Fruit fly (Drosophila melanogaster) whole organism, embryonic: ENCODE results near the gene ppk13.

Source experiments
- Ada2b ChIP-seq: fragments of 200-800 bp; sonication (Bioruptor generic); IDR thresholded peaks from 2 replicates; pipeline ENCODE4 v1.3.6; 2022; ENCODE audit warnings: missing biosample characterization, missing genetic modification characterization
- B-H1 ChIP-seq: fragments of 200-800 bp; sonication (Bioruptor generic); IDR thresholded peaks from 3 replicates; pipeline ENCODE4 v1.3.6; 2022; ENCODE audit warnings: missing biosample characterization, missing genetic modification characterization
- CG12659 ChIP-seq: fragments of 200-800 bp; sonication (Bioruptor generic); optimal IDR thresholded peaks from 3 replicates; lab custom pipeline; 2017; ENCODE audit warnings: mild to moderate bottlenecking, missing biosample characterization, missing genetic modification reagents, missing genetic modification characterization
- CG13287 ChIP-seq: fragments of 200-800 bp; sonication (Bioruptor generic); IDR thresholded peaks from 2 replicates; pipeline ENCODE4 v1.3.6; 2022; ENCODE audit warnings: missing biosample characterization, missing genetic modification characterization; ENCODE audit not compliant: partially characterized antibody
- CG16779 ChIP-seq: fragments of 200-800 bp; sonication (Bioruptor generic); IDR thresholded peaks from 2 replicates; pipeline ENCODE4 v1.3.6; 2022; ENCODE audit warnings: missing biosample characterization, missing genetic modification characterization
- CG18619 ChIP-seq: fragments of 200-800 bp; sonication (Bioruptor generic); optimal IDR thresholded peaks from 3 replicates; lab custom pipeline; 2017; ENCODE audit warnings: missing biosample characterization, mild to moderate bottlenecking, missing genetic modification characterization
- CG30403 ChIP-seq: fragments of 200-800 bp; sonication (Bioruptor generic); optimal IDR thresholded peaks from 3 replicates; lab custom pipeline; 2016; ENCODE audit warnings: missing biosample characterization, missing genetic modification characterization
- CG3407 ChIP-seq: fragments of 200-800 bp; sonication (Bioruptor generic); optimal IDR thresholded peaks from 2 replicates; lab custom pipeline; 2018; ENCODE audit warnings: missing biosample characterization, mild to moderate bottlenecking, missing genetic modification characterization
- CG34224 ChIP-seq: fragments of 200-800 bp; sonication (Bioruptor generic); IDR thresholded peaks from 3 replicates; pipeline ENCODE4 v1.3.6; 2022; ENCODE audit warnings: missing biosample characterization, missing genetic modification characterization; ENCODE audit not compliant: partially characterized antibody
- CG34422 ChIP-seq: fragments of 200-800 bp; sonication (Bioruptor generic); IDR thresholded peaks from 3 replicates; pipeline ENCODE4 v1.3.6; 2022; ENCODE audit warnings: missing biosample characterization, missing genetic modification characterization
- CG6854 ChIP-seq: fragments of 200-800 bp; sonication (Bioruptor generic); optimal IDR thresholded peaks from 3 replicates; lab custom pipeline; 2017; ENCODE audit warnings: missing biosample characterization, mild to moderate bottlenecking, missing genetic modification characterization
- CG7271 ChIP-seq: fragments of 200-800 bp; sonication (Bioruptor generic); optimal IDR thresholded peaks from 2 replicates; lab custom pipeline; 2018; ENCODE audit warnings: missing biosample characterization, mild to moderate bottlenecking, missing genetic modification characterization, moderate library complexity
- CG8089 ChIP-seq: fragments of 200-800 bp; sonication (Bioruptor generic); optimal IDR thresholded peaks from 3 replicates; lab custom pipeline; 2016; ENCODE audit warnings: missing biosample characterization, missing genetic modification characterization
- CG9437 ChIP-seq: fragments of 200-800 bp; sonication (Bioruptor generic); optimal IDR thresholded peaks from 2 replicates; lab custom pipeline; 2018; ENCODE audit warnings: missing biosample characterization, mild to moderate bottlenecking, missing genetic modification characterization
- Doc3 ChIP-seq: fragments of 200-800 bp; sonication (Bioruptor generic); IDR thresholded peaks from 3 replicates; pipeline ENCODE4 v1.3.6; 2022; ENCODE audit warnings: missing biosample characterization, missing genetic modification characterization; ENCODE audit not compliant: partially characterized antibody
- Drgx ChIP-seq: fragments of 200-800 bp; sonication (Bioruptor generic); IDR thresholded peaks from 2 replicates; pipeline ENCODE4 v1.3.6; 2022; ENCODE audit warnings: missing biosample characterization, missing genetic modification characterization
- E2f2 ChIP-seq: fragments of 200-800 bp; sonication (Bioruptor generic); IDR thresholded peaks from 2 replicates; pipeline ENCODE4 v1.3.6; 2022; ENCODE audit warnings: missing biosample characterization, missing genetic modification characterization
- ERR ChIP-seq: fragments of 200-800 bp; sonication (Bioruptor generic); optimal IDR thresholded peaks from 2 replicates; lab custom pipeline; 2016; ENCODE audit warnings: missing biosample characterization, missing genetic modification characterization
- Fer2 ChIP-seq: fragments of 200-800 bp; sonication (Bioruptor generic); optimal IDR thresholded peaks from 2 replicates; lab custom pipeline; 2018; ENCODE audit warnings: missing biosample characterization, mild to moderate bottlenecking, missing genetic modification characterization, moderate library complexity
- Fer3 ChIP-seq: fragments of 200-800 bp; sonication (Bioruptor generic); optimal IDR thresholded peaks from 2 replicates; lab custom pipeline; 2018; ENCODE audit warnings: missing biosample characterization, mild to moderate bottlenecking, missing genetic modification characterization, moderate library complexity
- Hr51 ChIP-seq, 2 experiments: fragments of 200-800 bp; sonication (Bioruptor generic); optimal IDR thresholded peaks; 2 replicates in 1 of 2; 3 replicates in 1 of 2; lab custom pipeline; 2016 to 2018; ENCODE audit warnings: missing biosample characterization in 2 of 2, missing genetic modification characterization in 2 of 2, mild to moderate bottlenecking in 1 of 2, moderate library complexity in 1 of 2
- Hr78 ChIP-seq, 2 experiments: fragments of 200-800 bp in 1 of 2; fragments of >200 bp in 1 of 2; sonication (Bioruptor generic) in 1 of 2; optimal IDR thresholded peaks; 2 replicates each; lab custom pipeline; 2017 to 2019; ENCODE audit warnings: missing biosample characterization in 2 of 2, missing genetic modification characterization in 2 of 2, mild to moderate bottlenecking in 1 of 2, moderate library complexity in 1 of 2
- Meics ChIP-seq: fragments of 200-800 bp; sonication (Bioruptor generic); optimal IDR thresholded peaks from 2 replicates; lab custom pipeline; 2017; ENCODE audit warnings: missing biosample characterization, mild to moderate bottlenecking, missing genetic modification characterization
- Nf-YB ChIP-seq: fragments of 200-800 bp; sonication (Bioruptor generic); optimal IDR thresholded peaks from 3 replicates; lab custom pipeline; 2019; ENCODE audit warnings: missing biosample characterization, mild to moderate bottlenecking, missing genetic modification characterization, moderate library complexity
- Trl ChIP-seq, 3 experiments: fragments of >200 bp in 2 of 3; fragments of 200-800 bp in 1 of 3; sonication (Bioruptor generic) in 1 of 3; optimal IDR thresholded peaks; 2 replicates in 1 of 3; 3 replicates in 2 of 3; lab custom pipeline; 2016 to 2017; ENCODE audit warnings: missing biosample characterization in 1 of 3, missing genetic modification characterization in 1 of 3
- Xrp1 ChIP-seq: fragments of 200-800 bp; sonication (Bioruptor generic); IDR thresholded peaks from 2 replicates; pipeline ENCODE4 v1.3.6; 2022; ENCODE audit warnings: missing biosample characterization, missing genetic modification characterization
- aop ChIP-seq: fragments of 200-800 bp; sonication (Bioruptor generic); IDR thresholded peaks from 2 replicates; pipeline ENCODE4 v1.3.6; 2022; ENCODE audit warnings: missing biosample characterization, missing genetic modification characterization
- bsh ChIP-seq, 2 experiments: fragments of 200-800 bp; sonication (Bioruptor generic); optimal IDR thresholded peaks; 2 replicates each; lab custom pipeline; 2017 to 2018; ENCODE audit warnings: mild to moderate bottlenecking in 2 of 2, missing biosample characterization in 2 of 2, missing genetic modification characterization in 2 of 2, moderate library complexity in 1 of 2
- btn ChIP-seq: fragments of 200-800 bp; sonication (Bioruptor generic); optimal IDR thresholded peaks from 2 replicates; lab custom pipeline; 2016; ENCODE audit warnings: missing biosample characterization, missing genetic modification characterization
- croc ChIP-seq: fragments of 200-800 bp; sonication (Bioruptor generic); conservative IDR thresholded peaks from 3 replicates; pipeline ENCODE4 v1.3.6; 2022; ENCODE audit warnings: missing biosample characterization, missing genetic modification characterization
- crp ChIP-seq, 2 experiments: fragments of 200-800 bp; sonication (Bioruptor generic); optimal IDR thresholded peaks; 2 replicates in 1 of 2; 3 replicates in 1 of 2; lab custom pipeline; 2017; ENCODE audit warnings: missing biosample characterization in 2 of 2, missing genetic modification characterization in 2 of 2, mild to moderate bottlenecking in 1 of 2, moderate library complexity in 1 of 2
- dmrt11E ChIP-seq: fragments of 200-800 bp; sonication (Bioruptor generic); optimal IDR thresholded peaks from 3 replicates; lab custom pipeline; 2018; ENCODE audit warnings: missing biosample characterization, mild to moderate bottlenecking, missing genetic modification characterization, moderate library complexity
- dpn ChIP-seq, 2 experiments: fragments of 200-800 bp; sonication (Bioruptor generic); optimal IDR thresholded peaks; 3 replicates each; lab custom pipeline; 2016; ENCODE audit warnings: missing biosample characterization in 2 of 2, missing genetic modification characterization in 2 of 2
- gfzf ChIP-seq: fragments of 200-800 bp; sonication (Bioruptor generic); optimal IDR thresholded peaks from 2 replicates; lab custom pipeline; 2016; ENCODE audit warnings: missing biosample characterization, mild to moderate bottlenecking, missing genetic modification characterization, moderate library complexity
- ham ChIP-seq: fragments of 200-800 bp; sonication (Bioruptor generic); IDR thresholded peaks from 2 replicates; pipeline ENCODE4 v1.3.6; 2022; ENCODE audit warnings: missing biosample characterization, missing genetic modification characterization
- kay ChIP-seq: fragments of 200-800 bp; sonication (Bioruptor generic); optimal IDR thresholded peaks from 2 replicates; lab custom pipeline; 2016; ENCODE audit warnings: missing biosample characterization, missing genetic modification characterization
- nerfin-2 ChIP-seq: fragments of 200-800 bp; sonication (Bioruptor generic); IDR thresholded peaks from 2 replicates; pipeline ENCODE4 v1.3.6; 2022; ENCODE audit warnings: missing biosample characterization, missing genetic modification characterization; ENCODE audit not compliant: partially characterized antibody
- peb ChIP-seq: fragments of 200-800 bp; sonication (Bioruptor generic); IDR thresholded peaks from 2 replicates; pipeline ENCODE4 v1.3.6; 2022; ENCODE audit warnings: missing biosample characterization, missing genetic modification characterization
- pfk ChIP-seq: fragments of 200-800 bp; sonication (Bioruptor generic); optimal IDR thresholded peaks from 2 replicates; lab custom pipeline; 2018; ENCODE audit warnings: missing biosample characterization, mild to moderate bottlenecking, missing genetic modification characterization, moderate library complexity
- run ChIP-seq: fragments of 200-800 bp; sonication (Bioruptor generic); optimal IDR thresholded peaks from 3 replicates; lab custom pipeline; 2018; ENCODE audit warnings: missing biosample characterization, mild to moderate bottlenecking, missing genetic modification characterization
- salm ChIP-seq: fragments of 200-800 bp; sonication (Bioruptor generic); optimal IDR thresholded peaks from 2 replicates; lab custom pipeline; 2018; ENCODE audit warnings: missing biosample characterization, mild to moderate bottlenecking, missing genetic modification characterization
- sc ChIP-seq, 3 experiments: fragments of >200 bp in 2 of 3; fragments of 200-800 bp in 1 of 3; sonication (Bioruptor generic) in 1 of 3; optimal IDR thresholded peaks; 2 replicates in 2 of 3; 3 replicates in 1 of 3; lab custom pipeline; 2017; ENCODE audit warnings: mild to moderate bottlenecking in 1 of 3, missing biosample characterization in 1 of 3, missing genetic modification characterization in 1 of 3, missing genetic modification reagents in 1 of 3
- schlank ChIP-seq: fragments of 200-800 bp; sonication (Bioruptor generic); optimal IDR thresholded peaks from 2 replicates; lab custom pipeline; 2018; ENCODE audit warnings: missing biosample characterization, mild to moderate bottlenecking, missing genetic modification characterization
- seq ChIP-seq: fragments of 200-800 bp; sonication (Bioruptor generic); IDR thresholded peaks from 2 replicates; pipeline ENCODE4 v1.3.6; 2022; ENCODE audit warnings: missing biosample characterization, missing genetic modification characterization
- sr ChIP-seq: fragments of 200-800 bp; sonication (Bioruptor generic); IDR thresholded peaks from 3 replicates; pipeline ENCODE4 v1.3.6; 2022; ENCODE audit warnings: missing biosample characterization, missing genetic modification characterization
- tin ChIP-seq: fragments of 200-800 bp; sonication (Bioruptor generic); optimal IDR thresholded peaks from 3 replicates; lab custom pipeline; 2016; ENCODE audit warnings: missing biosample characterization, missing genetic modification characterization
- ttk ChIP-seq: fragments of 200-800 bp; sonication (Bioruptor generic); IDR thresholded peaks from 2 replicates; pipeline ENCODE4 v2.1.2; 2022; ENCODE audit warnings: missing biosample characterization, missing genetic modification characterization

ppk13 gene

dm6 chr2L:21107651-21108489, 19.3 kb upstream of the ppk13 start (continued):
- TF ChIP-seq dmrt11E (no peak), salm (tag; lab: Kevin White, UChicago) (no peak), CG16779 (GFP tag; lab: Robert Waterston, UW) (no peak), CG7271 (tag; lab: Kevin White, UChicago) (peak; percentile 37), CG8089 (GFP tag; lab: Kevin White, UChicago) (no peak), run (tag; lab: Kevin White, UChicago) (no peak), schlank (tag; lab: Kevin White, UChicago) (no peak), dpn (GFP tag; optimal IDR thresholded peaks at IDR 0.05; lab: Kevin White, UChicago) (no peak), CG3407 (no peak), Fer3 (tag; lab: Kevin White, UChicago) (no peak), Xrp1 (GFP tag; lab: Robert Waterston, UW) (no peak), CG18619 (GFP tag; lab: Kevin White, UChicago) (no peak), ERR (GFP tag; lab: Kevin White, UChicago) (no peak), croc (GFP tag; lab: Robert Waterston, UW) (no peak), ttk (no peak), CG6854 (no peak), sc (optimal IDR thresholded peaks at IDR 0.05; lab: Kevin White, UChicago) (no peak), sc (GFP tag; optimal IDR thresholded peaks at IDR 0.05; lab: Kevin White, UChicago) (no peak), Drgx (GFP tag; lab: Robert Waterston, UW) (no peak), CG13287 (GFP tag; lab: Robert Waterston, UW) (peak; percentile 26; the same call in 1 of the 2 replicates), bsh (GFP tag; optimal IDR thresholded peaks at IDR 0.05; lab: Kevin White, UChicago) (peak in 1 of 2 experiments; percentile 37), Fer2 (tag; lab: Kevin White, UChicago) (no peak), CG12659 (no peak), E2f2 (GFP tag; lab: Robert Waterston, UW) (peak; percentile 19; the same call in 1 of the 2 replicates), Nf-YB (no peak), CG34224 (GFP tag; lab: Robert Waterston, UW) (peak; percentile 34; the same call in 1 of the 3 replicates), Trl (optimal IDR thresholded peaks at IDR 0.05; lab: Kevin White, UChicago) (no peak), Trl (GFP tag; optimal IDR thresholded peaks at IDR 0.05; lab: Kevin White, UChicago) (no peak), crp (GFP tag; optimal IDR thresholded peaks at IDR 0.05; lab: Kevin White, UChicago) (peak in 1 of 2 experiments; percentile 2), peb (GFP tag; lab: Robert Waterston, UW) (no peak), Hr51 (GFP tag; optimal IDR thresholded peaks at IDR 0.05; lab: Kevin White, UChicago) (peak in 1 of 2 experiments; percentile 32), btn (GFP tag; lab: Kevin White, UChicago) (no peak), B-H1 (GFP tag; lab: Robert Waterston, UW) (no peak), aop (GFP tag; lab: Robert Waterston, UW) (no peak), CG34422 (GFP tag; lab: Robert Waterston, UW) (peak; percentile 28; the same call in 1 of the 3 replicates), CG9437 (GFP tag; lab: Kevin White, UChicago) (no peak), Meics (GFP tag; lab: Kevin White, UChicago) (no peak), kay (GFP tag; lab: Kevin White, UChicago) (no peak), Hr78 (GFP tag; optimal IDR thresholded peaks at IDR 0.05; lab: Kevin White, UChicago) (no peak), ham (GFP tag; lab: Robert Waterston, UW) (no peak), nerfin-2 (GFP tag; lab: Robert Waterston, UW) (no peak), seq (GFP tag; lab: Robert Waterston, UW) (no peak), sr (GFP tag; lab: Robert Waterston, UW) (no peak), CG30403 (no peak), Doc3 (GFP tag; lab: Robert Waterston, UW) (no peak), tin (GFP tag; lab: Kevin White, UChicago) (no peak), pfk (GFP tag; lab: Kevin White, UChicago) (no peak), Ada2b (GFP tag; lab: Robert Waterston, UW) (no peak), gfzf (GFP tag; lab: Kevin White, UChicago) (no peak)
